Worm (Caenorhabditis elegans) whole organism, L4 larva: ENCODE data around the gene acd-4.
A peak's percentile ranks its signal among the peaks of the same experiment; 100 is the strongest.

ENCODE experiments used
- F10B5.3 ChIP-seq: sonication (generic microtip); optimal IDR thresholded peaks from 2 replicates; lab custom pipeline; 2016; ENCODE audit warnings: mild to moderate bottlenecking, missing genetic modification characterization, missing compliant biosample characterization
- F37D6.2 ChIP-seq: sonication (generic microtip); optimal IDR thresholded peaks from 2 replicates; lab custom pipeline; 2016; ENCODE audit warnings: mild to moderate bottlenecking, missing genetic modification characterization, missing compliant biosample characterization
- F44E2.7 ChIP-seq: fragments of 200-800 bp; sonication (Bioruptor generic); IDR thresholded peaks from 2 replicates; pipeline ENCODE4 v2.1.2; 2022; ENCODE audit warnings: missing genetic modification characterization, missing compliant biosample characterization
- Y48G9A.11 ChIP-seq: fragments of 200-800 bp; sonication (Bioruptor generic); IDR thresholded peaks from 2 replicates; pipeline ENCODE4 v1.3.6; 2022; ENCODE audit warnings: missing genetic modification reagents, missing genetic modification characterization, missing compliant biosample characterization
- aha-1 ChIP-seq: fragments of 150-350 bp; peaks from one replicate; lab custom pipeline; 2014; ENCODE audit warnings: missing biosample characterization, missing genetic modification characterization
- aly-2 ChIP-seq: sonication (generic microtip); optimal IDR thresholded peaks from 2 replicates; lab custom pipeline; 2018; ENCODE audit warnings: missing biosample characterization, missing genetic modification characterization
- attf-4 ChIP-seq: sonication (generic microtip); optimal IDR thresholded peaks from 3 replicates; lab custom pipeline; 2017; ENCODE audit warnings: missing biosample characterization, missing genetic modification characterization
- ctbp-1 ChIP-seq: fragments of 200-800 bp; sonication (Bioruptor generic); IDR thresholded peaks from 2 replicates; pipeline ENCODE4 v1.3.6; 2022; ENCODE audit warnings: missing genetic modification reagents, missing genetic modification characterization, missing compliant biosample characterization
- daf-16 ChIP-seq, 3 experiments: sonication (generic microtip); optimal IDR thresholded peaks; 2 replicates each; lab custom pipeline; 2016 to 2017; ENCODE audit warnings: missing genetic modification characterization in 3 of 3, missing genetic modification reagents in 3 of 3, mild to moderate bottlenecking in 2 of 3, missing compliant biosample characterization in 2 of 3, missing biosample characterization in 1 of 3, moderate library complexity in 1 of 3
- daf-19 ChIP-seq: fragments of 200-800 bp; sonication (Bioruptor generic); conservative IDR thresholded peaks from 2 replicates; pipeline ENCODE4 v1.3.6; 2022; ENCODE audit warnings: missing genetic modification characterization, missing compliant biosample characterization
- dmd-6 ChIP-seq: fragments of 200-800 bp; sonication (Bioruptor generic); IDR thresholded peaks from 2 replicates; pipeline ENCODE4 v1.3.6; 2022; ENCODE audit warnings: missing genetic modification reagents, missing genetic modification characterization, missing compliant biosample characterization
- dpl-1 ChIP-seq: fragments of 150-350 bp; optimal IDR thresholded peaks from 2 replicates; lab custom pipeline; 2014; ENCODE audit warnings: missing biosample characterization, missing genetic modification reagents, missing genetic modification characterization
- dve-1 ChIP-seq: sonication (generic microtip); optimal IDR thresholded peaks from 2 replicates; lab custom pipeline; 2017; ENCODE audit warnings: antibody characterized with exemption, mild to moderate bottlenecking, missing genetic modification characterization, missing compliant biosample characterization; ENCODE audit not compliant: insufficient read depth
- hif-1 ChIP-seq, 2 experiments: sonication (generic microtip); optimal IDR thresholded peaks; 2 replicates each; lab custom pipeline; 2016 to 2017; ENCODE audit warnings: missing compliant biosample characterization in 2 of 2, missing genetic modification characterization in 2 of 2, missing genetic modification reagents in 2 of 2, missing genotype in 2 of 2, mild to moderate bottlenecking in 1 of 2
- hlh-11 ChIP-seq: fragments of 200-800 bp; sonication (Bioruptor generic); optimal IDR thresholded peaks from 2 replicates; lab custom pipeline; 2018; ENCODE audit warnings: mild to moderate bottlenecking, missing genetic modification characterization, missing compliant biosample characterization
- hlh-30 ChIP-seq: sonication (generic microtip); optimal IDR thresholded peaks from 2 replicates; lab custom pipeline; 2017; ENCODE audit warnings: antibody characterized with exemption, mild to moderate bottlenecking, missing genetic modification characterization, missing compliant biosample characterization; ENCODE audit not compliant: insufficient read depth
- lim-7 ChIP-seq: fragments of 200-800 bp; sonication (Bioruptor generic); IDR thresholded peaks from 2 replicates; pipeline ENCODE4 v1.3.6; 2022; ENCODE audit warnings: missing genetic modification characterization, missing compliant biosample characterization
- lin-1 ChIP-seq: fragments of 200-800 bp; sonication (Bioruptor generic); IDR thresholded peaks from 2 replicates; pipeline ENCODE4 v1.3.6; 2022; ENCODE audit warnings: missing genetic modification reagents, missing genetic modification characterization, missing compliant biosample characterization
- lin-15B ChIP-seq: fragments of 150-350 bp; sonication (generic microtip); optimal IDR thresholded peaks from 3 replicates; lab custom pipeline; 2014; ENCODE audit warnings: missing biosample characterization, missing genetic modification characterization
- lsy-2 ChIP-seq, 2 experiments: fragments of 150-350 bp in 1 of 2; sonication (generic microtip) in 1 of 2; optimal IDR thresholded peaks; 2 replicates each; lab custom pipeline; 2014 to 2017; ENCODE audit warnings: missing biosample characterization in 2 of 2, missing genetic modification characterization in 2 of 2
- madf-5 ChIP-seq, 2 experiments: fragments of 200-800 bp; sonication (Bioruptor generic); IDR thresholded peaks; 2 replicates each; pipeline ENCODE4 v1.3.6; 2022; ENCODE audit warnings: missing compliant biosample characterization in 2 of 2, missing genetic modification characterization in 2 of 2
- mdl-1 ChIP-seq, 2 experiments: fragments of 150-350 bp in 1 of 2; sonication (generic microtip) in 1 of 2; optimal IDR thresholded peaks; 2 replicates each; lab custom pipeline; 2014 to 2017; ENCODE audit warnings: missing biosample characterization in 2 of 2, missing genetic modification characterization in 2 of 2
- mep-1 ChIP-seq: fragments of 150-350 bp; sonication (generic microtip); optimal IDR thresholded peaks from 3 replicates; lab custom pipeline; 2014; ENCODE audit warnings: missing biosample characterization, missing genetic modification characterization
- mxl-3 ChIP-seq: fragments of 200-800 bp; sonication (Bioruptor generic); optimal IDR thresholded peaks from 2 replicates; lab custom pipeline; 2018; ENCODE audit warnings: mild to moderate bottlenecking, missing genetic modification characterization, missing compliant biosample characterization
- nhr-11 ChIP-seq: fragments of 150-350 bp; optimal IDR thresholded peaks from 2 replicates; lab custom pipeline; 2014; ENCODE audit warnings: missing biosample characterization, missing genetic modification characterization
- nhr-25 ChIP-seq: sonication (generic microtip); optimal IDR thresholded peaks from 2 replicates; lab custom pipeline; 2017; ENCODE audit warnings: missing genetic modification characterization, mild to moderate bottlenecking, missing compliant biosample characterization, antibody characterized with exemption, moderate library complexity, borderline replicate concordance; ENCODE audit not compliant: insufficient read depth
- nhr-42 ChIP-seq: fragments of 200-800 bp; sonication (Bioruptor generic); IDR thresholded peaks from 2 replicates; pipeline ENCODE4 v1.3.6; 2022; ENCODE audit warnings: missing genetic modification characterization, missing compliant biosample characterization
- saeg-2 ChIP-seq: fragments of 200-800 bp; sonication (Bioruptor generic); IDR thresholded peaks from 2 replicates; pipeline ENCODE4 v1.3.6; 2022; ENCODE audit warnings: missing genetic modification reagents, missing genetic modification characterization, missing compliant biosample characterization
- set-16 ChIP-seq: fragments of 200-800 bp; sonication (Bioruptor generic); IDR thresholded peaks from 2 replicates; pipeline ENCODE4 v1.3.6; 2022; ENCODE audit warnings: missing genetic modification reagents, missing genetic modification characterization, missing compliant biosample characterization
- snpc-1.2 ChIP-seq: fragments of 200-800 bp; sonication (Bioruptor generic); IDR thresholded peaks from 2 replicates; pipeline ENCODE4 v1.3.6; 2022; ENCODE audit warnings: missing genetic modification reagents, missing genetic modification characterization, missing compliant biosample characterization
- snpc-4 ChIP-seq: fragments of 150-350 bp; optimal IDR thresholded peaks from 2 replicates; lab custom pipeline; 2014; ENCODE audit warnings: missing biosample characterization, missing genetic modification characterization
- spr-3 ChIP-seq: fragments of 200-800 bp; sonication (Bioruptor generic); optimal IDR thresholded peaks from 2 replicates; lab custom pipeline; 2018; ENCODE audit warnings: mild to moderate bottlenecking, missing genetic modification characterization, missing compliant biosample characterization
- unc-130 ChIP-seq: sonication (generic microtip); optimal IDR thresholded peaks from 2 replicates; lab custom pipeline; 2016; ENCODE audit warnings: missing genetic modification reagents, missing genetic modification characterization, missing compliant biosample characterization
- unc-62 ChIP-seq, 3 experiments: fragments of 150-350 bp in 1 of 3; sonication (generic microtip); optimal IDR thresholded peaks in 2 of 3; peaks in 1 of 3; 1 replicate in 1 of 3; 2 replicates in 2 of 3; lab custom pipeline; 2014 to 2017; ENCODE audit warnings: missing biosample characterization in 3 of 3, missing genetic modification characterization in 3 of 3, missing genetic modification reagents in 3 of 3, missing genotype in 1 of 3
- vab-7 ChIP-seq: fragments of 200-800 bp; sonication (Bioruptor generic); IDR thresholded peaks from 2 replicates; pipeline ENCODE4 v1.3.6; 2022; ENCODE audit warnings: missing genetic modification reagents, missing genetic modification characterization, missing compliant biosample characterization
- zfp-2 ChIP-seq: sonication (generic microtip); optimal IDR thresholded peaks from 2 replicates; lab custom pipeline; 2016; ENCODE audit warnings: mild to moderate bottlenecking, missing genetic modification characterization, missing compliant biosample characterization
- zfp-3 ChIP-seq: fragments of 200-800 bp; sonication (Bioruptor generic); conservative IDR thresholded peaks from 2 replicates; pipeline ENCODE4 v1.3.6; 2022; ENCODE audit warnings: missing genetic modification reagents, missing genetic modification characterization, missing compliant biosample characterization
- zip-11 ChIP-seq: fragments of 200-800 bp; sonication (Bioruptor generic); IDR thresholded peaks from 2 replicates; pipeline ENCODE4 v1.3.6; 2022; ENCODE audit warnings: missing genetic modification characterization, missing compliant biosample characterization
- ztf-11 ChIP-seq: fragments of 150-350 bp; optimal IDR thresholded peaks from 2 replicates; lab custom pipeline; 2014; ENCODE audit warnings: missing biosample characterization, missing genetic modification characterization

The acd-4 gene

DNA sequence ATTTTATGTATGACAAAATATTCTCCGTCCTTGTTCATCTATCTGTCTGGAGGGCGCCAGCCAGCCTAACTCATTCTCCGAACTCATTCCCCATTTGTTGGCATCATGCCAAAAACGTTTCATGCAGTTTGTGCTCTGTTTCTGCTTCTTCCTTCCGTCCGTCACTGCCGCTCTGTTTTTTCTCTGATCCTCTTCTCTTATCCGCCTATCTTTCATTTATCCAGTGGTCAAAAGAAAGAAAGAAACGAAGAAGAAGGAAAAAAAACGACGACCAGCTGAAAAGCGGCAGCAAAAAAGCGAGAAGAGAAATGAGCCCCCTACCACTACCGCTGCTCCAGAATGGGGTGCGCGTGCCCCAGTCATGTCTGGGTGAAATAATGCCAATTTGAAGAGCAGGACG lies 25.0 kb downstream of the acd-4 start (continued):
- TF ChIP-seq F37D6.2 (tag; lab: Kevin White, UChicago) (no peak), lim-7 (GFP tag; lab: Robert Waterston, UW) (no peak), mdl-1 (tag; optimal IDR thresholded peaks at IDR 0.05; lab: Kevin White, UChicago) (peak in 1 of 2 experiments; percentile 54), lsy-2 (tag; optimal IDR thresholded peaks at IDR 0.05; lab: Kevin White, UChicago) (peak in 1 of 2 experiments; percentile 28), hif-1 (tag; optimal IDR thresholded peaks at IDR 0.05; lab: Kevin White, UChicago) (peak in 1 of 2 experiments; percentile 4), snpc-4 (tag; lab: Kevin White, UChicago) (no peak), daf-16 (GFP tag; optimal IDR thresholded peaks at IDR 0.05; lab: Kevin White, UChicago) (no peak), daf-16 (tag; optimal IDR thresholded peaks at IDR 0.05; lab: Kevin White, UChicago) (no peak), spr-3 (GFP tag; lab: Kevin White, UChicago) (no peak), saeg-2 (no peak), zfp-2 (no peak), F10B5.3 (tag; lab: Kevin White, UChicago) (no peak), lin-1 (GFP tag; lab: Robert Waterston, UW) (no peak), lin-15B (tag; lab: Kevin White, UChicago) (no peak), dpl-1 (GFP tag; lab: Kevin White, UChicago) (no peak), snpc-1.2 (no peak), daf-19 (GFP tag; lab: Robert Waterston, UW) (no peak), aha-1 (tag; lab: Kevin White, UChicago) (no peak), mep-1 (peak; percentile 17), madf-5 (GFP tag; IDR thresholded peaks at IDR 0.05; lab: Robert Waterston, UW) (no peak), nhr-25 (tag; lab: Kevin White, UChicago) (no peak), dve-1 (tag; lab: Kevin White, UChicago) (no peak), zip-11 (GFP tag; lab: Robert Waterston, UW) (no peak), vab-7 (no peak), F44E2.7 (GFP tag; lab: Robert Waterston, UW) (no peak), attf-4 (tag; lab: Kevin White, UChicago) (no peak), nhr-42 (GFP tag; lab: Robert Waterston, UW) (no peak)

DNA sequence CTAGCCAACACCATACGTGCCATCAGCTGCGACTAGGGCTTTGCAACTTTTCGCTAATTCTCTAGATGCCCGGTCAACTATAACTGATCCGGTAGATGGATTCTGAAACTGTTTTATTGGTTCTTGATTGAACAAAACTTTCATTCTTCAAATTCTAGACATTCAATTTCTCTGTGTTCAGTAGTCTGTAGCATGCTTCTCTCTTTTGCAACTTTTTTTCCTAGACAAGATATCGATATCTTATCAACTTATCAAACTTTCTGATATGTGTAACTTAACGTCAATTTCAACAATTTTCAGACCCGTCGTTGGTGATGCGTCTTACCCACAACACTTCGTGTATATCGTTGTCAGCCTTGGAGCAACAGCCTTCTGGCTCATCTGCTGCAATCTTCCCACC lies 27.7 kb downstream of the acd-4 start, which contains the start of gene ZC190.4:
Gene ZC190.4 (plus strand): TSS at position 301 of the 400 bp plus-strand sequence.
- no peak for TF ChIP-seq ctbp-1 (GFP tag; lab: Robert Waterston, UW)
- TF ChIP-seq Y48G9A.11 (GFP tag; lab: Robert Waterston, UW) = no peak
- no peak for TF ChIP-seq F37D6.2 (tag; lab: Kevin White, UChicago)
- TF ChIP-seq F44E2.7 (GFP tag; lab: Robert Waterston, UW) = no peak
- TF ChIP-seq dmd-6 (GFP tag; lab: Robert Waterston, UW) = 0 out of 2 replicates have a peak, but pooled peaks have one; percentile 9

DNA sequence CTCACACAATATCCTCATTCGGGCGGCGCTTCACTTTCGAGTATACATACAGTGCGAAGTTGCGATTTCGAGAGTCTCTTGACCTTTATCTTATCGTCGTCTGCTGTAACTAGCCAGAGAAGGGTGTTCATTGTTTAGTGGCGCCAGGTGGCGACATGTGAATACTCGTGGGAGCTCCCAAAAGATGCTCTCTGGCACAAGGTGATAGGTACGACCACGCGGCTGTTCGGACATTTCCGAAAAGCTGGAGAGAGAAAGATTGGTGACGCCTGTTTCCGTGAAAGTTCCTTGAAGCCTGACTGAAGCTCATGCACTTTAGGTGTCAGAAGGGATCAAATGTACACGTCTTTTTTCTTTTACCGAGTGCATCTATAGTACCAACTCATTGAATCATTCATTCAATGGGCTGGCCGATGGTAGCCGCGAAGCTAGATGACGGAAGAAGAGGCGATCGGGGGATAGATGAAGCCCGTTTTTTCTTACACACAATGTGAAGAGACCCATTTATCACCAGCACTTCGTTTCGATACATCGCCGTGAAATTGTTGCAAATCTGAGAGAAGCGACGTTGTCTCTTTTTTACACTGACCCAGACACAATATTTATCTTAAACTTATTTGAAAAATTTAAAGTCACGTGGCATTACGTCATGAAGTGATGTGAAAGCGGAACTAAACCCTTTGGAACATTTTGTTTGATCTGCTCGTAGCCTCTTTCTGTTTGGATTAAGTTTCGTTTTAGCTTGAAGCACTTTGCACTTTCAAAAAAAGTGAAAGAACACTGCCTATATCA lies 29.4 kb downstream of the acd-4 start:
- TF ChIP-seq zfp-3 (GFP tag; lab: Robert Waterston, UW) (no peak), ztf-11 (tag; lab: Kevin White, UChicago) (no peak), set-16 (no peak; the same call in 1 of the 2 replicates), madf-5 (GFP tag; IDR thresholded peaks at IDR 0.05; lab: Robert Waterston, UW) (no peak), daf-16 (GFP tag; optimal IDR thresholded peaks at IDR 0.05; lab: Kevin White, UChicago) (peak in 1 of 2 experiments; percentile 39), daf-16 (tag; optimal IDR thresholded peaks at IDR 0.05; lab: Kevin White, UChicago) (no peak), Y48G9A.11 (GFP tag; lab: Robert Waterston, UW) (no peak), nhr-11 (tag; lab: Kevin White, UChicago) (peak; percentile 10), unc-62 (GFP tag; optimal IDR thresholded peaks at IDR 0.05 in 1 of 2; lab: Kevin White, UChicago) (peak in 1 of 2 experiments; percentile 67), unc-62 (tag; optimal IDR thresholded peaks at IDR 0.05; lab: Kevin White, UChicago) (no peak), aly-2 (no peak), unc-130 (GFP tag; lab: Kevin White, UChicago) (no peak), aha-1 (tag; lab: Kevin White, UChicago) (peak; percentile 22), lsy-2 (tag; optimal IDR thresholded peaks at IDR 0.05; lab: Kevin White, UChicago) (no peak), F10B5.3 (tag; lab: Kevin White, UChicago) (no peak), zfp-2 (no peak), mxl-3 (GFP tag; lab: Kevin White, UChicago) (peak; percentile 0), hlh-30 (tag; lab: Kevin White, UChicago) (peak; percentile 34), hlh-11 (peak; percentile 38)
